Fruit fly (Drosophila melanogaster) whole organism: Measurements from ENCODE around the gene gdl.

Source experiments
- Dll ChIP-seq: fragments of >200 bp; optimal IDR thresholded peaks from 2 replicates; lab custom pipeline; 2017
- EcR ChIP-seq, 2 experiments: fragments of >200 bp; optimal IDR thresholded peaks; 2 replicates each; lab custom pipeline; 2017; ENCODE audit warnings: missing biosample characterization in 2 of 2, missing genetic modification characterization in 2 of 2, missing genetic modification reagents in 2 of 2
- pan ChIP-seq: fragments of >200 bp; optimal IDR thresholded peaks from 2 replicates; lab custom pipeline; 2017
- psq ChIP-seq: fragments of >200 bp; optimal IDR thresholded peaks from 2 replicates; lab custom pipeline; 2017

DNA sequence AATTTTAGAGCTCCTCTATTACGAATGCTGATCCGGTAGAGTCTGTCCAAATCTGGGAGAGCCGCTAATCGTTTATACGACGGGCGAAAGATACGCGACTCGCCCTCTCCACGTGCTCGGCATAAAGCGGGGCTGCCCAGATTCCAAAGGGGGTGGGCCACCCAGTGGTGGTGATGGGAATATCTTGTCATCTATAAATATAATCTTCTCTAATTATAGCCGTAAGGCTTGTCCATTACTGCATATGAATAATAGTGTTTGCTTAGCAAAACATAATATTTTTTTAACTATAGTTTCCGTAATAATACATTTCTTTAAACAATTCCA, 7.6 kb upstream of the gdl start:
- TF ChIP-seq psq (lab: Kevin White, UChicago) = no peak
- no peak for TF ChIP-seq EcR (GFP tag; optimal IDR thresholded peaks at IDR 0.05; lab: Kevin White, UChicago)
- no peak for TF ChIP-seq pan (lab: Kevin White, UChicago)
- TF ChIP-seq Dll = no peak
